Fruit fly (Drosophila melanogaster) Kc167 (cell line): ENCODE data around the gene Pglym87.

ENCODE experiments used
- Myc ChIP-seq: fragments of >200 bp; optimal IDR thresholded peaks from 2 replicates; lab custom pipeline; 2017; ENCODE audit warnings: missing external identifiers
- Sin3A ChIP-seq: fragments of >200 bp; optimal IDR thresholded peaks from 2 replicates; lab custom pipeline; 2018; ENCODE audit warnings: missing external identifiers
- h ChIP-seq: fragments of >200 bp; optimal IDR thresholded peaks from 3 replicates; lab custom pipeline; 2018; ENCODE audit warnings: missing external identifiers
- insv ChIP-seq: fragments of >200 bp; optimal IDR thresholded peaks from 3 replicates; lab custom pipeline; 2018; ENCODE audit warnings: missing external identifiers
- psq ChIP-seq: fragments of >200 bp; optimal IDR thresholded peaks from 2 replicates; lab custom pipeline; 2017; ENCODE audit warnings: missing external identifiers
- ttk ChIP-seq: sonication (Bioruptor generic); optimal IDR thresholded peaks from 2 replicates; lab custom pipeline; 2017; ENCODE audit warnings: missing external identifiers

- TF ChIP-seq h (no peak), Myc (lab: Kevin White, UChicago) (no peak), ttk (no peak), insv (lab: Kevin White, UChicago) (no peak), psq (lab: Kevin White, UChicago) (no peak), Sin3A (no peak)
Observed at dm6 chr3R:12185615-12186014, 46.9 kb downstream of the Pglym87 start.
